Fruit fly (Drosophila melanogaster): ENCODE data around the gene CG14739.

dm6 chr3R:12032842-12033241 lies 16.2 kb downstream of the CG14739 start, which contains the start of gene ssp5:
- TF ChIP-seq HLHmδ (GFP tag; optimal IDR thresholded peaks at IDR 0.05) (no peak), seq (GFP tag; IDR thresholded peaks at IDR 0.05) (no peak), HmgD (GFP tag; optimal IDR thresholded peaks at IDR 0.05) (no peak), Dip3 (GFP tag; optimal IDR thresholded peaks at IDR 0.05) (no peak), CG3163 (GFP tag; optimal IDR thresholded peaks at IDR 0.05) (no peak), Bdp1 (GFP tag; optimal IDR thresholded peaks at IDR 0.05) (no peak), CG12942 (GFP tag; optimal IDR thresholded peaks at IDR 0.05) (no peak), zen (tag; optimal IDR thresholded peaks at IDR 0.05) (no peak), gce (GFP tag; IDR thresholded peaks at IDR 0.05) (no peak), Mrtf (GFP tag; IDR thresholded peaks at IDR 0.05) (no peak), Dll (GFP tag; IDR thresholded peaks at IDR 0.05; ENCODE audit: partially characterized antibody) (no peak), CG43689 (GFP tag; IDR thresholded peaks at IDR 0.05) (no peak), Max (GFP tag; optimal IDR thresholded peaks at IDR 0.05) (no peak), nerfin-1 (tag; optimal IDR thresholded peaks at IDR 0.05) (no peak)
